Worm (Caenorhabditis elegans): ENCODE results near the gene pqn-48.

Gene pqn-48

DNA sequence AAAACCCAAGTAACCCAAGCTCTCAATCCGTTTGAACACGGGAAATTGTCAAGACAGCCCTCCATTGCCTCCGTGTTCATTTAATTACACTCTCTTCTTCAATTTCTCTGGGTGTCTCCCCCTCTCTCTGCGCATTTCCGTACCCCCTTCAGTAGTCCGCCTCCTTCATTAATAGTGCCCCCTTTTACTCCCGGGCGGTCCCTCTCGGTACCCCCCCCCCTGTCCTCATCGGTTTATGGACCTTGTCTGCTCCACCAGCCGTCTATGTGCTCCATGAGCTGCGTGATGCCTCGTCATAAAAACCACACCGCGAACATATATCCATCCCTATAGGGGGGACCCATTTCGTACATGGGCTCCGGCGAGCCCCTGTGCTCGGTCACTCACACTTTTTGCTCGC, 39.1 kb upstream of the pqn-48 start:
- no peak for TF ChIP-seq unc-55 (GFP tag; optimal IDR thresholded peaks at IDR 0.05)
- TF ChIP-seq R02D3.7 (tag; optimal IDR thresholded peaks at IDR 0.05): no peak
- no peak for TF ChIP-seq nhr-21 (tag; optimal IDR thresholded peaks at IDR 0.05)
- TF ChIP-seq unc-39 (tag; optimal IDR thresholded peaks at IDR 0.05): no peak
- no peak for TF ChIP-seq lsy-2 (tag; optimal IDR thresholded peaks at IDR 0.05)
- TF ChIP-seq ztf-11 (tag; optimal IDR thresholded peaks at IDR 0.05): no peak
- TF ChIP-seq fos-1 (tag; optimal IDR thresholded peaks at IDR 0.05): no peak
- no peak for TF ChIP-seq nhr-129 (tag; optimal IDR thresholded peaks at IDR 0.05)
- TF ChIP-seq ceh-16 (tag; optimal IDR thresholded peaks at IDR 0.05): no peak
- TF ChIP-seq elt-3 (tag; optimal IDR thresholded peaks at IDR 0.05): no peak
- TF ChIP-seq elt-1 (tag; optimal IDR thresholded peaks at IDR 0.05): no peak
- TF ChIP-seq nhr-23 (tag; optimal IDR thresholded peaks at IDR 0.05): no peak
- TF ChIP-seq egl-27 (tag; optimal IDR thresholded peaks at IDR 0.05): no peak
- no peak for TF ChIP-seq sma-3 (GFP tag; optimal IDR thresholded peaks at IDR 0.05)
- TF ChIP-seq nhr-10 (tag; optimal IDR thresholded peaks at IDR 0.05): no peak
- no peak for TF ChIP-seq lin-11 (tag; optimal IDR thresholded peaks at IDR 0.05)
- TF ChIP-seq gmeb-1 (tag; optimal IDR thresholded peaks at IDR 0.05): no peak
- no peak for TF ChIP-seq mab-5 (tag; optimal IDR thresholded peaks at IDR 0.05)

DNA sequence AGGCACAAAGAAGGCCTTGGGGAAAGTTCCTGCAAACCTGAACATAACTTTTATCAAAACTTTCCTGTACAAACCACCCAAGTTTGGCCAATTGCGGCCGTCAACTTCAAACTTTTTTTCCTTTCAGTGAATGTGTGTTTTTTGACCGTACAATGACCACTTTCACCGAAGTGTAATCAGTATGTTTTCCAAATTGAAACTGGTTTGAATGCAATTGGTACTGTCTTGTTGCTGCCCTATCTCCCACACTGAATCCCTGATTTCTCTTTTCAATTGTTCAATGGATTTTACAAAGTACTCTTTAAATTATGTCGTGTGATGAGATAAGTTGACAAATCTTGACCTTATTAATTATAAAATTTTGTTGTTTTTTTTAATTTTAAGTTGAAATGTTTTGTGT, 38.3 kb upstream of the pqn-48 start:
- TF ChIP-seq ama-1 (optimal IDR thresholded peaks at IDR 0.05) (no peak), nhr-129 (tag; optimal IDR thresholded peaks at IDR 0.05) (no peak), lin-11 (tag; optimal IDR thresholded peaks at IDR 0.05) (no peak), fos-1 (tag; optimal IDR thresholded peaks at IDR 0.05) (no peak)

DNA sequence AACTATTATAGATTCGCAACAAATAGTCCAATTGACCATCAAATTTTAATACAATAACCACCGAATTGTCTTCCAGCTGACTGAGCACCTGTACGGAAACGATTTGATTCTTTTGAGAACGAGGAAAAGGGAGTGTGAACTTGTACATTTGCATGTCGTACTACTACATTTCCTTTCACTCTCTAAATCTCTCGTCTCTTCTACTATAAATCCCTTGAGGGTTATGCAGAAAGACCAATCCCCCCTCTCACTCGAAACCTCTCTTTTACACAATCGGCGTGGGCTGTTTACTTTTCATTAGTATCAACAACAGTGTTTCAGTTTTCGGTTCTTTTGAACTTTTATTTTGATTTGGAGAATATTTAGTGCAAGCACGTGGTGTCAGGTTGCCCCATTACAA, 36.5 kb upstream of the pqn-48 start:
- TF ChIP-seq blmp-1 (tag; optimal IDR thresholded peaks at IDR 0.05; ENCODE audit: insufficient read depth) (no peak), sma-3 (GFP tag; optimal IDR thresholded peaks at IDR 0.05) (no peak), sem-4 (tag; optimal IDR thresholded peaks at IDR 0.05) (no peak), lsy-2 (tag; optimal IDR thresholded peaks at IDR 0.05) (no peak), nhr-25 (tag; optimal IDR thresholded peaks at IDR 0.05) (no peak), crh-2 (tag; optimal IDR thresholded peaks at IDR 0.05) (no peak), lin-39 (tag; optimal IDR thresholded peaks at IDR 0.05) (no peak), snpc-4 (tag; optimal IDR thresholded peaks at IDR 0.05) (no peak), unc-39 (tag; optimal IDR thresholded peaks at IDR 0.05) (no peak), mdl-1 (tag; optimal IDR thresholded peaks at IDR 0.05) (no peak), nhr-6 (tag; optimal IDR thresholded peaks at IDR 0.05) (no peak), C34F6.9 (tag; optimal IDR thresholded peaks at IDR 0.05) (no peak)

DNA sequence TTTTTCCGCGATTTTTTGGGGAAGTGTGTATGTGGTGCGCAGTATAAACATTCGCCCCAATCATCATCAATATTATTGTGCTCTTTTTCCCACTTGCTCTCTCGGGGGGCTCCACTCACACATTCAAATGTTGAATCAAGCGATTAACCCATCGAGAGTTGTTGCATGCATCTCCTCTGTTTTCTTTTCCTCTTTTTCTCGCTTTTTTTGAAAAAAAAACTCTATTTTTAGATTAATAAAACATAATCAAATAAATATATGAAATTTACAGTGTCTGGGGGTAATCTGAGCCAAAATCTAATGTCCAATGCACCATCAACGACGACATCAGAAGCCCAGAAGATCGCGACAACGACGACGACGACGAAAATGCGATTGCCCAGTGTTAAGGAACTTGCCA, 34.1 kb upstream of the pqn-48 start, which contains the start of gene ephx-1:
Gene ephx-1 (plus strand): TSS at position 301 of the 400 bp plus-strand sequence.
- TF ChIP-seq nhr-23 (tag; optimal IDR thresholded peaks at IDR 0.05) (no peak), mdl-1 (tag; optimal IDR thresholded peaks at IDR 0.05) (no peak), sma-3 (GFP tag; optimal IDR thresholded peaks at IDR 0.05) (no peak), lin-11 (tag; optimal IDR thresholded peaks at IDR 0.05) (no peak), nhr-237 (tag; optimal IDR thresholded peaks at IDR 0.05) (no peak), alr-1 (tag; optimal IDR thresholded peaks at IDR 0.05) (no peak), Y55F3AM.14 (GFP tag; optimal IDR thresholded peaks at IDR 0.05) (no peak), C34F6.9 (tag; optimal IDR thresholded peaks at IDR 0.05) (no peak), ztf-1 (GFP tag; conservative IDR thresholded peaks at IDR 0.05) (no peak), F13H6.1 (tag; optimal IDR thresholded peaks at IDR 0.05) (no peak), nhr-11 (tag; optimal IDR thresholded peaks at IDR 0.05) (no peak), blmp-1 (tag; optimal IDR thresholded peaks at IDR 0.05; ENCODE audit: insufficient read depth) (no peak), ztf-11 (tag; optimal IDR thresholded peaks at IDR 0.05) (no peak), nhr-6 (tag; optimal IDR thresholded peaks at IDR 0.05) (no peak), snpc-4 (tag; optimal IDR thresholded peaks at IDR 0.05) (no peak), ztf-4 (tag; optimal IDR thresholded peaks at IDR 0.05) (no peak), unc-39 (tag; optimal IDR thresholded peaks at IDR 0.05) (no peak), ZK546.5 (tag; optimal IDR thresholded peaks at IDR 0.05) (no peak), elt-1 (tag; optimal IDR thresholded peaks at IDR 0.05) (no peak), elt-3 (tag; optimal IDR thresholded peaks at IDR 0.05) (no peak)

DNA sequence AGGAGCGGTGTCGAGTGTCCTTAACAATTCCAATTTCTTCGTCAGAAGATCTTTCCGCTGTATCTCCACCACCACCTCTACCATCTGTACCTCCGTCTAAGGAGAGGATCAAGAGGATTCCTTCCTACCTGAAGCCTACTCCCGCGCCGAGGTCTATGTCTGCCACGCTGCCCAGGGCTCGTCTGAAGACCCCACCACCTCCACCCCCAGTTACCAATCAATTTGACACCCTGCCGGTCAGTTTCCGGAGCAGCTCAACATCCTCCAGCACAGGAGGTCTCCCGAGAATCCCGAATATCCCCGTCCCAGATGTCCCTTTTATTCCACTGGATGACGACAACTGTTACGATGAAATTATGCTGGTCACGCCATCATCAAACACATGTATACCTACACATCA, 30.7 kb upstream of the pqn-48 start:
- TF ChIP-seq F13H6.1 (tag; optimal IDR thresholded peaks at IDR 0.05): no peak

Data from whole organism, L2 larva.